Worm (Caenorhabditis elegans): Measurements from ENCODE around the gene C27D6.11.

The C27D6.11 gene

ce11 chrII:5157525-5157924 is 3.5 kb downstream of the C27D6.11 start, which contains the start of gene srb-13:
TSS of gene srb-13 (minus strand) at chrII:5157625.
- TF ChIP-seq zfh-2 (GFP tag; conservative IDR thresholded peaks at IDR 0.05) (no peak), zim-3 (tag; optimal IDR thresholded peaks at IDR 0.05) (no peak), dpl-1 (GFP tag; optimal IDR thresholded peaks at IDR 0.05) (no peak), ceh-100 (GFP tag; IDR thresholded peaks at IDR 0.05) (no peak)

- TF ChIP-seq ceh-40 (GFP tag; IDR thresholded peaks at IDR 0.05) (no peak), ccch-3 (GFP tag; optimal IDR thresholded peaks at IDR 0.05) (no peak), egrh-3 (GFP tag; IDR thresholded peaks at IDR 0.05) (no peak), C17E4.6 (GFP tag; IDR thresholded peaks at IDR 0.05) (no peak), mcd-1 (GFP tag; IDR thresholded peaks at IDR 0.05) (no peak), Y95B8A.8 (GFP tag; IDR thresholded peaks at IDR 0.05) (no peak), lir-1 (GFP tag; conservative IDR thresholded peaks at IDR 0.05) (no peak), attf-5 (GFP tag; optimal IDR thresholded peaks at IDR 0.05) (no peak), F39B2.1 (GFP tag; IDR thresholded peaks at IDR 0.05) (no peak), pbrm-1 (GFP tag; IDR thresholded peaks at IDR 0.05) (no peak), snpc-3.4 (tag; optimal IDR thresholded peaks at IDR 0.05) (no peak), mel-28 (tag; optimal IDR thresholded peaks at IDR 0.05; ENCODE audit: borderline replicate concordance) (no peak)
Measured at ce11 chrII:5156983-5157382, 4.0 kb downstream of the C27D6.11 start, which contains the start of gene msp-45. TSS of gene msp-45 (minus strand) at chrII:5157083.

DNA sequence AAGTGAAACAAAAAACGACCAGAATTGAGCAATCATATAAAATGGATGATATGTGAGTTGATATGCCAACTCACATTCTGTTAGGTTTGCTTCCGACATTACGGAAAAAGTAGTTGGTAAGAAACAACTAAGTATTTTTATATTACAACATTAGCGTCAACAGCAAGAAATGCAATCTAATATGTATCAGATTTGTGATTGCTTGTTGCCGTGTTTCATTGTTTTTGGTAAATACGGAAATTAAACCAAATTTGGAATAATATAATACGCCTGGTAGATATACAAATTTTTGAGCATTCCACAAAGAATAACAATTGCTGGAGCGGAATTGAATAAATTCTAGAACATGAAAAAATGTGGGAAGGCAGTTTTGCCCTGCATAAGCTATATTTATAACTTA is 6.5 kb downstream of the C27D6.11 start, which contains the start of gene srb-12:
Gene srb-12 (minus strand): TSS at position 101 of the 400 bp plus-strand sequence.
- TF ChIP-seq lin-54 (GFP tag; optimal IDR thresholded peaks at IDR 0.05) (no peak), madf-3 (GFP tag; IDR thresholded peaks at IDR 0.05) (no peak), T26A5.8 (tag; optimal IDR thresholded peaks at IDR 0.05) (no peak), T07F8.4 (tag; optimal IDR thresholded peaks at IDR 0.05) (no peak), madf-8 (GFP tag; conservative IDR thresholded peaks at IDR 0.05) (no peak), lsl-1 (GFP tag; optimal IDR thresholded peaks at IDR 0.05) (no peak), pha-4 (tag; optimal IDR thresholded peaks at IDR 0.05) (no peak), Y67H2A.10 (GFP tag; conservative IDR thresholded peaks at IDR 0.05) (no peak), Y56A3A.18 (GFP tag; IDR thresholded peaks at IDR 0.05) (no peak), unc-130 (GFP tag; optimal IDR thresholded peaks at IDR 0.05) (no peak), B0019.2 (GFP tag; conservative IDR thresholded peaks at IDR 0.05) (no peak), attf-3 (GFP tag; conservative IDR thresholded peaks at IDR 0.05) (no peak), die-1 (tag; optimal IDR thresholded peaks at IDR 0.05) (no peak), athp-1 (tag; optimal IDR thresholded peaks at IDR 0.05) (no peak), cebp-1 (GFP tag; IDR thresholded peaks at IDR 0.05) (no peak), cebp-1 (tag; optimal IDR thresholded peaks at IDR 0.05) (no peak), F57A8.1 (GFP tag; optimal IDR thresholded peaks at IDR 0.05) (no peak), chd-7 (tag; optimal IDR thresholded peaks at IDR 0.05) (no peak), efl-1 (GFP tag; optimal IDR thresholded peaks at IDR 0.05) (no peak)

ce11 chrII:5150829-5151228 is 10.2 kb downstream of the C27D6.11 start, which contains the start of gene srb-16:
TSS of gene srb-16 (minus strand) at chrII:5150929.
- TF ChIP-seq T07F8.4 (tag; optimal IDR thresholded peaks at IDR 0.05) = no peak
- TF ChIP-seq lsy-27 (tag; optimal IDR thresholded peaks at IDR 0.05; ENCODE audit: borderline replicate concordance, insufficient read depth) = no peak
